Worm (Caenorhabditis elegans) whole organism, midembryonic: ENCODE measurements around the gene parg-1.

Experiments
- T22C8.4 ChIP-seq: fragments of 200-800 bp; sonication (Bioruptor generic); IDR thresholded peaks from 2 replicates; pipeline ENCODE4 v1.3.6; 2022; ENCODE audit warnings: missing genetic modification characterization, missing compliant biosample characterization
- cog-1 ChIP-seq: sonication (generic microtip); optimal IDR thresholded peaks from 2 replicates; lab custom pipeline; 2016; ENCODE audit warnings: missing genetic modification characterization, missing compliant biosample characterization
- flt-1 ChIP-seq: fragments of 200-800 bp; sonication (Bioruptor generic); IDR thresholded peaks from 2 replicates; pipeline ENCODE4 v1.3.6; 2022; ENCODE audit warnings: missing genetic modification characterization, missing compliant biosample characterization
- klf-2 ChIP-seq: fragments of 200-800 bp; sonication (Bioruptor generic); conservative IDR thresholded peaks from 2 replicates; pipeline ENCODE4 v1.3.6; 2022; ENCODE audit warnings: missing genetic modification reagents, missing genetic modification characterization, missing compliant biosample characterization
- med-1 ChIP-seq: sonication (generic microtip); optimal IDR thresholded peaks from 2 replicates; lab custom pipeline; 2017; ENCODE audit warnings: missing genetic modification characterization, mild to moderate bottlenecking, missing compliant biosample characterization, antibody characterized with exemption, missing genetic modification reagents; ENCODE audit not compliant: insufficient read depth

DNA sequence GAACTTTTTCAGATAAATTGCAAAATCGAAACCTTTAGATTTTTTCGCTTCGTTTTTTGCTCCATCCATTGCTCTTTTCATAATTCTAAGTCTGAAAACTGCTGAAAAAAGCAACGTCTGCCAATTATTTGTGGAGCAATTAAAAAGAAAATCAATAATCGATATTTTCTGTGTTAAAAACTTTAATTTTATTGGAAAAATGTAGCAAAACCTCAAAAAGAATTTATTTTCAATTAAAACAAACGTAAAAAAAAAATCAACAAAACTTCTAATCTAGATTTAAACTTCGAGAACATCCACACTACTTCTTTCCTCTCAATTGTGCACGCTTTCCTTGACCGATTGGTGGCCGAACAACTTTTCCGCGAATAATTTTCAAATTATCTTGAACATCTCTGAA is 6.8 kb upstream of the parg-1 start, which contains the start of gene F21D5.5:
- no peak for TF ChIP-seq T22C8.4
- TF ChIP-seq cog-1 (tag; lab: Kevin White, UChicago) = no peak
- no peak for TF ChIP-seq flt-1 (GFP tag; lab: Robert Waterston, UW)
- no peak for TF ChIP-seq klf-2 (GFP tag; lab: Robert Waterston, UW)
- TF ChIP-seq med-1 (GFP tag; lab: Kevin White, UChicago) = no peak
